Fruit fly (Drosophila melanogaster) whole organism, embryonic: ENCODE measurements around the gene drn.

ENCODE experiments used
- Adf1 ChIP-seq: fragments of 200-800 bp; sonication (Bioruptor generic); IDR thresholded peaks from 2 replicates; pipeline ENCODE4 v1.3.6; 2022; ENCODE audit warnings: missing biosample characterization, missing genetic modification characterization
- Atf6 ChIP-seq: fragments of 200-800 bp; sonication (Bioruptor generic); IDR thresholded peaks from 2 replicates; pipeline ENCODE4 v1.3.6; 2022; ENCODE audit warnings: missing biosample characterization, missing genetic modification characterization
- Awh ChIP-seq: fragments of 200-800 bp; sonication (Bioruptor generic); IDR thresholded peaks from 2 replicates; pipeline ENCODE4, ENCODE4 v1.3.6; 2022; ENCODE audit warnings: missing biosample characterization, missing genetic modification characterization
- C15 ChIP-seq: fragments of 200-800 bp; sonication (Bioruptor generic); IDR thresholded peaks from 3 replicates; pipeline ENCODE4 v1.3.6; 2022; ENCODE audit warnings: missing biosample characterization, missing genetic modification characterization
- CG12071 ChIP-seq: fragments of 200-800 bp; sonication (Bioruptor generic); optimal IDR thresholded peaks from 3 replicates; lab custom pipeline; 2018; ENCODE audit warnings: missing biosample characterization, mild to moderate bottlenecking, missing genetic modification characterization
- CG15514 ChIP-seq: fragments of 200-800 bp; sonication (Bioruptor generic); optimal IDR thresholded peaks from 3 replicates; lab custom pipeline; 2017; ENCODE audit warnings: missing biosample characterization, missing genetic modification characterization, mild to moderate bottlenecking, moderate library complexity, missing genetic modification reagents
- CG17186 ChIP-seq: fragments of 200-800 bp; sonication (Bioruptor generic); optimal IDR thresholded peaks from 3 replicates; lab custom pipeline; 2017; ENCODE audit warnings: missing biosample characterization, missing genetic modification reagents, missing genetic modification characterization
- CG17328 ChIP-seq: fragments of 200-800 bp; sonication (Bioruptor generic); IDR thresholded peaks from 2 replicates; pipeline ENCODE4 v1.3.6; 2022; ENCODE audit warnings: missing biosample characterization, missing genetic modification characterization
- CG17912 ChIP-seq: fragments of 200-800 bp; sonication (Bioruptor generic); optimal IDR thresholded peaks from 2 replicates; lab custom pipeline; 2018; ENCODE audit warnings: missing biosample characterization, mild to moderate bottlenecking, missing genetic modification characterization
- CG18599 ChIP-seq: fragments of 200-800 bp; sonication (Bioruptor generic); optimal IDR thresholded peaks from 3 replicates; lab custom pipeline; 2017; ENCODE audit warnings: missing biosample characterization, missing genetic modification characterization, mild to moderate bottlenecking, moderate library complexity, missing genetic modification reagents
- CG2116 ChIP-seq: fragments of 200-800 bp; sonication (Bioruptor generic); optimal IDR thresholded peaks from 3 replicates; lab custom pipeline; 2018; ENCODE audit warnings: missing biosample characterization, mild to moderate bottlenecking, missing genetic modification characterization
- CG32767 ChIP-seq: fragments of 200-800 bp; sonication (Bioruptor generic); IDR thresholded peaks from 2 replicates; pipeline ENCODE4 v1.3.6; 2022; ENCODE audit warnings: missing biosample characterization, missing genetic modification characterization
- CG3995 ChIP-seq: fragments of 200-800 bp; sonication (Bioruptor generic); optimal IDR thresholded peaks from 3 replicates; lab custom pipeline; 2016; ENCODE audit warnings: missing biosample characterization, missing genetic modification characterization
- CG6654 ChIP-seq: fragments of 200-800 bp; sonication (Bioruptor generic); optimal IDR thresholded peaks from 2 replicates; lab custom pipeline; 2017; ENCODE audit warnings: missing biosample characterization, mild to moderate bottlenecking, missing genetic modification characterization
- CG6683 ChIP-seq: fragments of 200-800 bp; sonication (Bioruptor generic); optimal IDR thresholded peaks from 2 replicates; lab custom pipeline; 2017; ENCODE audit warnings: missing biosample characterization, mild to moderate bottlenecking, missing genetic modification characterization, missing genetic modification reagents
- CG8089 ChIP-seq: fragments of 200-800 bp; sonication (Bioruptor generic); optimal IDR thresholded peaks from 3 replicates; lab custom pipeline; 2016; ENCODE audit warnings: missing biosample characterization, missing genetic modification characterization
- CG9932 ChIP-seq: fragments of 200-800 bp; sonication (Bioruptor generic); IDR thresholded peaks from 2 replicates; pipeline ENCODE4 v1.3.6; 2022; ENCODE audit warnings: missing biosample characterization, missing genetic modification characterization
- CHES-1-like ChIP-seq: fragments of 200-800 bp; sonication (Bioruptor generic); optimal IDR thresholded peaks from 2 replicates; lab custom pipeline; 2016; ENCODE audit warnings: missing biosample characterization, missing genetic modification characterization
- Camta ChIP-seq: fragments of 200-800 bp; sonication (Bioruptor generic); optimal IDR thresholded peaks from 2 replicates; lab custom pipeline; 2016; ENCODE audit warnings: missing biosample characterization, missing genetic modification characterization
- Dad ChIP-seq: fragments of 200-800 bp; sonication (Bioruptor generic); optimal IDR thresholded peaks from 3 replicates; lab custom pipeline; 2016; ENCODE audit warnings: missing biosample characterization, missing genetic modification characterization
- Gug ChIP-seq: fragments of 200-800 bp; sonication (Bioruptor generic); IDR thresholded peaks from 4 replicates; pipeline ENCODE4 v1.3.6; 2022; ENCODE audit warnings: missing biosample characterization, missing genetic modification characterization
- HHEX ChIP-seq: fragments of 200-800 bp; sonication (Bioruptor generic); optimal IDR thresholded peaks from 3 replicates; lab custom pipeline; 2017; ENCODE audit warnings: missing biosample characterization, mild to moderate bottlenecking, missing genetic modification characterization, missing genetic modification reagents
- HLH4C ChIP-seq: fragments of 200-800 bp; sonication (Bioruptor generic); IDR thresholded peaks from 3 replicates; pipeline ENCODE4 v1.3.6; 2022; ENCODE audit warnings: missing biosample characterization, missing genetic modification characterization; ENCODE audit not compliant: partially characterized antibody
- Mes4 ChIP-seq: fragments of 200-800 bp; sonication (Bioruptor generic); optimal IDR thresholded peaks from 2 replicates; lab custom pipeline; 2016; ENCODE audit warnings: missing biosample characterization, missing genetic modification characterization
- NK7.1 ChIP-seq: fragments of 200-800 bp; sonication (Bioruptor generic); optimal IDR thresholded peaks from 3 replicates; lab custom pipeline; 2016; ENCODE audit warnings: missing biosample characterization, missing genetic modification characterization
- Nf-YA ChIP-seq: fragments of 200-800 bp; sonication (Bioruptor generic); IDR thresholded peaks from 2 replicates; pipeline ENCODE4 v1.3.6; 2022; ENCODE audit warnings: missing biosample characterization, missing genetic modification characterization
- Optix ChIP-seq: fragments of 200-800 bp; sonication (Bioruptor generic); IDR thresholded peaks from 3 replicates; pipeline ENCODE4 v1.3.6; 2022; ENCODE audit warnings: missing biosample characterization, missing genetic modification characterization
- Sry-β ChIP-seq: fragments of 200-800 bp; sonication (Bioruptor generic); optimal IDR thresholded peaks from 2 replicates; lab custom pipeline; 2018; ENCODE audit warnings: missing biosample characterization, mild to moderate bottlenecking, missing genetic modification characterization, moderate library complexity
- Sry-δ ChIP-seq: fragments of 200-800 bp; sonication (Bioruptor generic); optimal IDR thresholded peaks from 2 replicates; lab custom pipeline; 2016; ENCODE audit warnings: missing biosample characterization, missing genetic modification characterization
- Stat92E ChIP-seq, 3 experiments: fragments of >200 bp in 2 of 3; fragments of 200-800 bp in 1 of 3; sonication (Bioruptor generic) in 1 of 3; optimal IDR thresholded peaks; 2 replicates each; lab custom pipeline; 2017 to 2019; ENCODE audit warnings: missing biosample characterization in 3 of 3, missing genetic modification characterization in 3 of 3, mild to moderate bottlenecking in 1 of 3, moderate library complexity in 1 of 3
- Taf1 ChIP-seq: fragments of 200-800 bp; sonication (Bioruptor generic); IDR thresholded peaks from 2 replicates; pipeline ENCODE4 v1.3.6; 2022; ENCODE audit warnings: missing biosample characterization, missing genetic modification characterization
- cad ChIP-seq: fragments of >200 bp; optimal IDR thresholded peaks from 2 replicates; lab custom pipeline; 2017; ENCODE audit warnings: missing biosample characterization, missing genetic modification characterization
- caup ChIP-seq: fragments of 200-800 bp; sonication (Bioruptor generic); optimal IDR thresholded peaks from 3 replicates; lab custom pipeline; 2017; ENCODE audit warnings: missing biosample characterization, mild to moderate bottlenecking, missing genetic modification characterization, moderate library complexity; ENCODE audit not compliant: severe bottlenecking
- chinmo ChIP-seq: fragments of 200-800 bp; sonication (Bioruptor generic); IDR thresholded peaks from 4 replicates; pipeline ENCODE4 v1.3.6; 2022; ENCODE audit warnings: missing biosample characterization, missing genetic modification characterization; ENCODE audit not compliant: partially characterized antibody
- chn ChIP-seq: fragments of 200-800 bp; sonication (Bioruptor generic); optimal IDR thresholded peaks from 2 replicates; lab custom pipeline; 2016; ENCODE audit warnings: missing biosample characterization, missing genetic modification characterization
- danr ChIP-seq: fragments of 200-800 bp; sonication (Bioruptor generic); IDR thresholded peaks from 2 replicates; pipeline ENCODE4 v1.3.6; 2022; ENCODE audit warnings: missing biosample characterization, missing genetic modification characterization
- dpn ChIP-seq, 2 experiments: fragments of 200-800 bp; sonication (Bioruptor generic); optimal IDR thresholded peaks; 3 replicates each; lab custom pipeline; 2016; ENCODE audit warnings: missing biosample characterization in 2 of 2, missing genetic modification characterization in 2 of 2
- dysf ChIP-seq: fragments of 200-800 bp; sonication (Bioruptor generic); IDR thresholded peaks from 3 replicates; pipeline ENCODE4 v1.3.6; 2022; ENCODE audit warnings: missing biosample characterization, missing genetic modification characterization
- fd3F ChIP-seq: fragments of 200-800 bp; sonication (Bioruptor generic); optimal IDR thresholded peaks from 2 replicates; lab custom pipeline; 2018; ENCODE audit warnings: missing biosample characterization, mild to moderate bottlenecking, missing genetic modification characterization, moderate library complexity
- fru ChIP-seq: fragments of >200 bp; optimal IDR thresholded peaks from 2 replicates; lab custom pipeline; 2017
- fu2 ChIP-seq: fragments of 200-800 bp; sonication (Bioruptor generic); optimal IDR thresholded peaks from 2 replicates; lab custom pipeline; 2016; ENCODE audit warnings: missing biosample characterization, missing genetic modification characterization
- gce ChIP-seq: fragments of 200-800 bp; sonication (Bioruptor generic); IDR thresholded peaks from 3 replicates; pipeline ENCODE4 v1.3.6; 2022; ENCODE audit warnings: missing biosample characterization, missing genetic modification characterization
- odd ChIP-seq: fragments of 200-800 bp; sonication (Bioruptor generic); optimal IDR thresholded peaks from 2 replicates; lab custom pipeline; 2017; ENCODE audit warnings: missing biosample characterization, mild to moderate bottlenecking, missing genetic modification characterization
- onecut ChIP-seq: fragments of 200-800 bp; sonication (Bioruptor generic); IDR thresholded peaks from 2 replicates; pipeline ENCODE4 v1.3.6; 2022; ENCODE audit warnings: missing biosample characterization, missing genetic modification characterization
- pan ChIP-seq, 4 experiments: fragments of >200 bp in 3 of 4; fragments of 200-800 bp in 1 of 4; sonication (Bioruptor generic) in 1 of 4; optimal IDR thresholded peaks in 3 of 4; IDR thresholded peaks in 1 of 4; 2 replicates each; pipeline versions ENCODE4 v1.3.6 to Lab custom; 2017 to 2022; ENCODE audit warnings: missing biosample characterization in 2 of 4, missing genetic modification characterization in 2 of 4, mixed read lengths in 1 of 4
- repo ChIP-seq: fragments of 200-800 bp; sonication (Bioruptor generic); optimal IDR thresholded peaks from 2 replicates; lab custom pipeline; 2016; ENCODE audit warnings: missing biosample characterization, missing genetic modification characterization
- sr ChIP-seq: fragments of 200-800 bp; sonication (Bioruptor generic); IDR thresholded peaks from 3 replicates; pipeline ENCODE4 v1.3.6; 2022; ENCODE audit warnings: missing biosample characterization, missing genetic modification characterization
- unc-4 ChIP-seq: fragments of 200-800 bp; sonication (Bioruptor generic); IDR thresholded peaks from 2 replicates; pipeline ENCODE4 v1.3.6; 2022; ENCODE audit warnings: missing biosample characterization, missing genetic modification characterization; ENCODE audit not compliant: partially characterized antibody
- wek ChIP-seq: fragments of 200-800 bp; sonication (Bioruptor generic); optimal IDR thresholded peaks from 3 replicates; lab custom pipeline; 2018; ENCODE audit warnings: missing biosample characterization, mild to moderate bottlenecking, missing genetic modification characterization, moderate library complexity

drn gene

dm6 chr3R:9378644-9379411 lies 38.8 kb downstream of the drn start (continued):
- no peak for TF ChIP-seq NK7.1 (GFP tag; lab: Kevin White, UChicago)
- TF ChIP-seq fu2 (GFP tag; lab: Kevin White, UChicago), result no peak
- no peak for TF ChIP-seq Taf1 (GFP tag; lab: Robert Waterston, UW)
- TF ChIP-seq wek, result no peak
- 0 out of 2 replicates have a peak, but pooled peaks have one; percentile 8 for TF ChIP-seq Nf-YA (GFP tag; lab: Robert Waterston, UW)
- peak; percentile 47 for TF ChIP-seq Camta (GFP tag; lab: Kevin White, UChicago)
- no peak for TF ChIP-seq HLH4C (GFP tag; lab: Robert Waterston, UW)
- no peak for TF ChIP-seq gce (GFP tag; lab: Robert Waterston, UW)
- no peak for TF ChIP-seq danr
- no peak for TF ChIP-seq sr (GFP tag; lab: Robert Waterston, UW)
- no peak for TF ChIP-seq C15 (GFP tag; lab: Robert Waterston, UW)
- no peak for TF ChIP-seq CG17186
- TF ChIP-seq Atf6 (GFP tag; lab: Robert Waterston, UW), result no peak
- no peak for TF ChIP-seq CG32767 (GFP tag; lab: Robert Waterston, UW)
- no peak for TF ChIP-seq Mes4
- no peak for TF ChIP-seq CG3995 (GFP tag; lab: Kevin White, UChicago)
- 0 out of 2 replicates have a peak, but pooled peaks have one; percentile 26 for TF ChIP-seq Awh (GFP tag; lab: Robert Waterston, UW)
- TF ChIP-seq repo (GFP tag; lab: Kevin White, UChicago), result no peak
- TF ChIP-seq odd (GFP tag; lab: Kevin White, UChicago), result peak; percentile 40
- TF ChIP-seq HHEX (GFP tag; lab: Kevin White, UChicago), result peak; percentile 25
- no peak for TF ChIP-seq fd3F (GFP tag; lab: Kevin White, UChicago)
- TF ChIP-seq Adf1 (GFP tag; lab: Robert Waterston, UW), result no peak
- TF ChIP-seq Optix (GFP tag; lab: Robert Waterston, UW), result 0 out of 3 replicates have a peak, but pooled peaks have one; percentile 19
- no peak for TF ChIP-seq fru (lab: Kevin White, UChicago)
- peak in 1 of 2 experiments; percentile 20 for TF ChIP-seq dpn (GFP tag; optimal IDR thresholded peaks at IDR 0.05; lab: Kevin White, UChicago)
- TF ChIP-seq pan (optimal IDR thresholded peaks at IDR 0.05; lab: Kevin White, UChicago), result no peak
- TF ChIP-seq pan (GFP tag; optimal IDR thresholded peaks at IDR 0.05 in 1 of 2, IDR thresholded peaks at IDR 0.05 in 1 of 2), result peak in 1 of 2 experiments; percentile 20
- no peak for TF ChIP-seq CHES-1-like (GFP tag; lab: Kevin White, UChicago)
- no peak for TF ChIP-seq unc-4 (GFP tag; lab: Robert Waterston, UW)
- TF ChIP-seq Sry-δ, result no peak
- TF ChIP-seq CG15514, result no peak
- peak; percentile 9 for TF ChIP-seq chn (GFP tag; lab: Kevin White, UChicago)
- peak in 1 of 3 experiments; percentile 99 for TF ChIP-seq Stat92E (GFP tag; optimal IDR thresholded peaks at IDR 0.05; lab: Kevin White, UChicago)
- no peak for TF ChIP-seq Gug (GFP tag; lab: Robert Waterston, UW)
- no peak for TF ChIP-seq Sry-β (GFP tag; lab: Kevin White, UChicago)
- no peak for TF ChIP-seq CG17912 (GFP tag; lab: Kevin White, UChicago)
- no peak for TF ChIP-seq CG8089 (GFP tag; lab: Kevin White, UChicago)
- no peak for TF ChIP-seq CG9932 (GFP tag; lab: Robert Waterston, UW)
- no peak for TF ChIP-seq caup (GFP tag; lab: Kevin White, UChicago)
- peak; percentile 40 for TF ChIP-seq CG2116 (GFP tag; lab: Kevin White, UChicago)
- TF ChIP-seq dysf (GFP tag; lab: Robert Waterston, UW), result 0 out of 3 replicates have a peak, but pooled peaks have one; percentile 4
- TF ChIP-seq Dad, result no peak
- TF ChIP-seq cad (GFP tag; lab: Kevin White, UChicago), result no peak
- TF ChIP-seq CG6683, result no peak
- no peak for TF ChIP-seq CG6654 (GFP tag; lab: Kevin White, UChicago)
- peak; percentile 34 for TF ChIP-seq CG18599 (GFP tag; lab: Kevin White, UChicago)
- TF ChIP-seq onecut (GFP tag; lab: Robert Waterston, UW), result no peak
- peak; percentile 50 for TF ChIP-seq CG17328 (GFP tag; lab: Robert Waterston, UW)
- TF ChIP-seq chinmo (GFP tag; lab: Robert Waterston, UW), result no peak
- no peak for TF ChIP-seq CG12071 (GFP tag; lab: Kevin White, UChicago)
